Fruit fly (Drosophila melanogaster): ENCODE results near the gene Aduk.

Gene Aduk

dm6 chr3R:9370413-9370812, 35.9 kb upstream of the Aduk start (continued):
- TF ChIP-seq CG34422 (GFP tag; IDR thresholded peaks at IDR 0.05) (0 out of 3 replicates have a peak, but pooled peaks have one; percentile 44), CG12744 (GFP tag; optimal IDR thresholded peaks at IDR 0.05) (no peak), CG2116 (GFP tag; optimal IDR thresholded peaks at IDR 0.05) (no peak), CG4424 (GFP tag; optimal IDR thresholded peaks at IDR 0.05) (peak; percentile 12), crp (GFP tag; optimal IDR thresholded peaks at IDR 0.05) (no peak), zen (tag; optimal IDR thresholded peaks at IDR 0.05) (no peak), unpg (GFP tag; optimal IDR thresholded peaks at IDR 0.05) (peak; percentile 65), E2f1 (GFP tag; IDR thresholded peaks at IDR 0.05) (peak; percentile 35; the same call in 1 of the 2 replicates), E2f2 (GFP tag; IDR thresholded peaks at IDR 0.05) (peak; percentile 47), CG6683 (GFP tag; optimal IDR thresholded peaks at IDR 0.05) (no peak), sna (GFP tag; IDR thresholded peaks at IDR 0.05; ENCODE audit: partially characterized antibody) (no peak), CG12942 (GFP tag; optimal IDR thresholded peaks at IDR 0.05) (peak; percentile 34), CG18599 (GFP tag; optimal IDR thresholded peaks at IDR 0.05) (peak; percentile 59), Hsf (GFP tag; optimal IDR thresholded peaks at IDR 0.05) (peak; percentile 34), crc (GFP tag; optimal IDR thresholded peaks at IDR 0.05) (peak; percentile 17), Chrac-16 (GFP tag; optimal IDR thresholded peaks at IDR 0.05) (peak; percentile 26), CG12659 (GFP tag; optimal IDR thresholded peaks at IDR 0.05) (peak; percentile 46), scrt (GFP tag; optimal IDR thresholded peaks at IDR 0.05) (peak; percentile 44), Antp (GFP tag; optimal IDR thresholded peaks at IDR 0.05) (peak; percentile 23), C15 (GFP tag; IDR thresholded peaks at IDR 0.05) (no peak), CG6689 (GFP tag; IDR thresholded peaks at IDR 0.05) (peak; percentile 54; the same call in 1 of the 2 replicates), dimm (GFP tag; IDR thresholded peaks at IDR 0.05) (no peak), CG3163 (GFP tag; optimal IDR thresholded peaks at IDR 0.05) (peak; percentile 8), sug (tag; optimal IDR thresholded peaks at IDR 0.05) (peak; percentile 49), phol (tag; optimal IDR thresholded peaks at IDR 0.05) (peak; percentile 44), Pdp1 (GFP tag; optimal IDR thresholded peaks at IDR 0.05) (peak; percentile 28 to 49), pho (GFP tag; optimal IDR thresholded peaks at IDR 0.05) (peak; percentile 55), CG10543 (GFP tag; optimal IDR thresholded peaks at IDR 0.05) (peak; percentile 41), tio (GFP tag; optimal IDR thresholded peaks at IDR 0.05) (peak; percentile 13), Dfd (GFP tag; optimal IDR thresholded peaks at IDR 0.05) (no peak), gsb-n (tag; optimal IDR thresholded peaks at IDR 0.05) (no peak), D19A (tag; optimal IDR thresholded peaks at IDR 0.05) (peak; percentile 97), CG4282 (GFP tag; optimal IDR thresholded peaks at IDR 0.05) (no peak), ase (GFP tag; IDR thresholded peaks at IDR 0.05) (peak; percentile 27; the same call in 2 of the 3 replicates), org-1 (GFP tag; optimal IDR thresholded peaks at IDR 0.05) (peak; percentile 23), hbn (GFP tag; IDR thresholded peaks at IDR 0.05; ENCODE audit: partially characterized antibody) (no peak), Gug (GFP tag; IDR thresholded peaks at IDR 0.05) (0 out of 4 replicates have a peak, but pooled peaks have one; percentile 3), row (GFP tag; IDR thresholded peaks at IDR 0.05) (peak; percentile 85), lbe (GFP tag; optimal IDR thresholded peaks at IDR 0.05) (no peak), CG12219 (GFP tag; optimal IDR thresholded peaks at IDR 0.05) (peak; percentile 50), HLH4C (GFP tag; IDR thresholded peaks at IDR 0.05; ENCODE audit: partially characterized antibody) (no peak), Nf-YC (tag; optimal IDR thresholded peaks at IDR 0.05) (peak; percentile 57), CG16815 (GFP tag; optimal IDR thresholded peaks at IDR 0.05) (no peak), Bteb2 (GFP tag; optimal IDR thresholded peaks at IDR 0.05) (peak; percentile 61), MTF-1 (GFP tag; optimal IDR thresholded peaks at IDR 0.05; ENCODE audit: borderline replicate concordance) (no peak), vvl (GFP tag; IDR thresholded peaks at IDR 0.05) (peak; percentile 54; the same call in 1 of the 2 replicates), CG14667 (GFP tag; IDR thresholded peaks at IDR 0.05) (0 out of 2 replicates have a peak, but pooled peaks have one; percentile 39), Hr51 (GFP tag; optimal IDR thresholded peaks at IDR 0.05) (peak in 1 of 2 experiments; percentile 84), gfzf (GFP tag; optimal IDR thresholded peaks at IDR 0.05) (no peak), NfI (GFP tag; optimal IDR thresholded peaks at IDR 0.05) (peak; percentile 53)

Data from whole organism, embryonic.